Worm (Caenorhabditis elegans): ENCODE data around the gene srw-79.

DNA sequence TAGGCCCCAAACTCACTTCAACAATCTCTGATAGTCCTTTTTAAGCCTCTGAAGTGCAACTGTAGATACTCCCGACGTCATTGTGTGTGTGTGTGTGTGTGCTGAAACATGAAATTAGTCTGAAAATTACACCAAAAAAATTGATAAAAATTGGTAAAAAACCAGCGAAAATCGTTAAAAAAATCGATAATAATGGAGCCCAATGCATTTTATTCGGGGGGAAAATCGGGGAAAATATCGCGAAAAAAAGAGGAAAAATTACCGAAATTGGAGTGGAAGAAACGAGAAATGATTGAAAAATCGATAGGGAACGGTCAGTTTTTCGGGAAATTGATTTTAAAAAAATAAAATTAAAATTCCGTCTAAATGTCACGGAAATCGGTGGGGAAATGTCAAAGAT is 46.3 kb upstream of the srw-79 start, which contains the start of gene ubc-26:
- TF ChIP-seq T22C8.4 (GFP tag; IDR thresholded peaks at IDR 0.05) (no peak), cog-1 (tag; optimal IDR thresholded peaks at IDR 0.05) (no peak), flt-1 (GFP tag; IDR thresholded peaks at IDR 0.05) (no peak)
